Worm (Caenorhabditis elegans): ENCODE measurements around the gene tag-325.

DNA sequence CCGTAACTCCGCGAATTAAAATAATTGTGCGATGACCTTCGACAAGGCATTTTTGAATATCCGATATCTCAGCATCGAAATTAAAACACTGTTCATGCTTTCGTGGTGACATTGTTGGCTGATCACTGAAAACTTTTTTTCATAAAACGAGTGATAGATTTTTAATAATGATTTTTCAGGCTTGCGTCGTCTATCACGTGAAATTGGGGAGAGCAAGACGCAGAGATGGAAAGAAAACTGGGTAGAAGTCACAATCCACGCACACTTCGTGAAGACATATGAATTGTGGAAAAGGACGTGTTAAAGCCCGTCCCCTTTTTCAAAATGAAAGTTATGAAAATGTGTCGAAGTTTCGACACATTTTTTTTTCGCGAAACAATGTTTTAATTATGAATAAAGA lies 53.1 kb downstream of the tag-325 start, which contains the start of gene nonu-1:
- TF ChIP-seq lin-15B (tag; optimal IDR thresholded peaks at IDR 0.05) (no peak), ztf-4 (tag; optimal IDR thresholded peaks at IDR 0.05) (no peak), egl-27 (tag; optimal IDR thresholded peaks at IDR 0.05) (no peak), nhr-12 (tag; optimal IDR thresholded peaks at IDR 0.05) (no peak), ztf-11 (tag; optimal IDR thresholded peaks at IDR 0.05) (no peak)

Data from whole organism, L3 larva.